Worm (Caenorhabditis elegans) whole organism, L1 larva: ENCODE measurements around the gene fipr-6.

ENCODE experiments used
- ces-1 ChIP-seq: fragments of 150-350 bp; optimal IDR thresholded peaks from 2 replicates; lab custom pipeline; 2014; ENCODE audit warnings: missing biosample characterization, missing genetic modification reagents, missing genetic modification characterization
- elt-2 ChIP-seq: sonication (generic microtip); optimal IDR thresholded peaks from 2 replicates; lab custom pipeline; 2016; ENCODE audit warnings: missing genetic modification characterization, mild to moderate bottlenecking, inconsistent platforms, missing compliant biosample characterization, missing genetic modification reagents
- fkh-10 ChIP-seq: sonication (generic microtip); optimal IDR thresholded peaks from 2 replicates; lab custom pipeline; 2017; ENCODE audit warnings: missing biosample characterization, missing genetic modification reagents, missing genetic modification characterization
- fkh-8 ChIP-seq: sonication (generic microtip); optimal IDR thresholded peaks from 2 replicates; lab custom pipeline; 2016; ENCODE audit warnings: mild to moderate bottlenecking, missing genetic modification characterization, missing compliant biosample characterization

DNA sequence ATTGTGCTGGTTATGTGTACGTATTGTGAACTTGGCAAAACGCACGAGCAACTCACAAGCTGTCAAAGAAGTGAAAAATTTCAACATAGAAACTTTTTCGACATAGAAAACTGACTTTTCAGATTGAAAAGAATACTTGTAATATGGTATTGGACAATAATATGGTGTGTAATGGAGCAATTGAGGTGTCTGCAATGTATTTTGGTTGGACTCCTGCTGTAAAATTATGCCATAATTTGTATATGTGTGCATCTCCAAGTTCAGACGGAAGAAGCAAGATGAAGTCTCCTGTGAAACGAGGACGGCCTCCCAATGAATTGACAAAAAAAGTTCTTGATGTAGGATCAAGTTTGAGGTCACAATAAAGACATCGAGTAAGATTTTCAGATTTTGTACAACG, 47.2 kb upstream of the fipr-6 start:
- TF ChIP-seq ces-1 (GFP tag; lab: Kevin White, UChicago), result no peak
- TF ChIP-seq elt-2 (tag; lab: Kevin White, UChicago), result no peak
- no peak for TF ChIP-seq fkh-10 (GFP tag; lab: Kevin White, UChicago)
- no peak for TF ChIP-seq fkh-8
